Worm (Caenorhabditis elegans): ENCODE data around the gene inx-5.

inx-5 gene

DNA sequence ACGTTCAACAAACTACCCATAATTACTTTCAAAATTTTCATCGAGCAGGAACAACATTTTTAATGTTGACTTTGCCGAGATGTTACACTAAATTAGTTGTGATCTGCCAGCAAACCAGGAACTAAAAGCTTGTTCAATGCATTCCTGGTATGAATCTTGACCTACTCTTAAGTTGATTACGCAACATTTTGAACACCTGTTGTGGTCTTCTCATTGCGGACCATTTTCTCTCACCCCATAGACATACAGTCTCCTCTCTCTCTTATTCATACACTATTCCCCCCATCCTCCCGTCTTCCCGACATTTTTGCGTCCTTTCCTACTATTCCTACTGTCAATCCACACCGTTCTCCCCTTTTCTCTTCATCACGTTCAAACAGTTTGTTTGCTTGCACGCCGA is 28.7 kb downstream of the inx-5 start:
- TF ChIP-seq ces-1 (GFP tag; optimal IDR thresholded peaks at IDR 0.05) (no peak), lin-13 (tag; optimal IDR thresholded peaks at IDR 0.05) (no peak), nhr-28 (tag; optimal IDR thresholded peaks at IDR 0.05) (no peak), zip-8 (tag; optimal IDR thresholded peaks at IDR 0.05) (peak; percentile 92), lin-32 (GFP tag; optimal IDR thresholded peaks at IDR 0.05) (peak; percentile 8), elt-1 (tag; optimal IDR thresholded peaks at IDR 0.05; ENCODE audit: borderline replicate concordance, insufficient read depth) (no peak), blmp-1 (tag; optimal IDR thresholded peaks at IDR 0.05) (no peak), cnd-1 (tag; optimal IDR thresholded peaks at IDR 0.05) (peak; percentile 65), unc-120 (tag; optimal IDR thresholded peaks at IDR 0.05; ENCODE audit: poor library complexity, severe bottlenecking) (no peak), hlh-1 (tag; optimal IDR thresholded peaks at IDR 0.05) (peak; percentile 51)

DNA sequence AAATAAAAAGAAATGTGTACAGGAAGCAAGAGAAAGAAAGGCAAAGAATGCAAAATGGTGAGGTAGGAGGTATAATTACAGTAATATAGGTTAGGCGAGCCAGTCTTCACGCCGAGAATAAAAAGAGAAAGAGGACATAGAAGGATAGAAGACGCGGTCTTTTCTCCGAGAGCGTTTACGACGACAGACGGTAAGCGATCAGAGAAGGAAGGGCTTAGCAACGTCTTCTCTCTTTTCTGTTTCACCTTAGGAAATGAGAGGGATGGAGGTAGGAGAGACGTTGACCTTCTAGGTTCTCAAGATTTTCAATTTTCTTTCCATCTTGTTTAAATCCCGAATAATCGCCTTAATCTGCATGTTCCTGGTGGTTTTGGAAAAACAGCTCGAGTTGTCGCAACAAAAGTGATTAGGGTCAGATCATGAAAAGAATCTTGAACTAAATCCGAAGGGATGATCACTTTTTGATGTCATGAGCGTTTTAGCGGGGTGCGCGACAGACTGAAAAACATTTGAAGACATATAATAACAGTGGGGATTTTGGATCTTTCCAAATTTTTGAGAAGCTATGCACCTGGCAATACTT is 31.1 kb downstream of the inx-5 start, which contains the start of gene cutl-29:
cutl-29 (minus strand) TSS at position 51 of the 583 bp plus-strand sequence.
- TF ChIP-seq unc-62 (GFP tag; optimal IDR thresholded peaks at IDR 0.05) (no peak), blmp-1 (tag; optimal IDR thresholded peaks at IDR 0.05) (no peak), unc-120 (tag; optimal IDR thresholded peaks at IDR 0.05; ENCODE audit: poor library complexity, severe bottlenecking) (no peak), nhr-237 (tag; optimal IDR thresholded peaks at IDR 0.05) (no peak), tbx-8 (GFP tag; optimal IDR thresholded peaks at IDR 0.05) (no peak), nhr-2 (tag; optimal IDR thresholded peaks at IDR 0.05) (no peak), nhr-28 (tag; optimal IDR thresholded peaks at IDR 0.05) (no peak)

ce11 chrX:8268083-8268482 is 34.1 kb downstream of the inx-5 start:
- TF ChIP-seq ham-2 (GFP tag; optimal IDR thresholded peaks at IDR 0.05), result no peak
- no peak for TF ChIP-seq sptf-1 (tag; optimal IDR thresholded peaks at IDR 0.05)
- TF ChIP-seq sem-2 (GFP tag; optimal IDR thresholded peaks at IDR 0.05), result no peak
- no peak for TF ChIP-seq lin-32 (GFP tag; optimal IDR thresholded peaks at IDR 0.05)
- TF ChIP-seq ceh-83 (GFP tag; optimal IDR thresholded peaks at IDR 0.05), result no peak
- TF ChIP-seq tbx-8 (GFP tag; optimal IDR thresholded peaks at IDR 0.05), result no peak
- TF ChIP-seq ztf-11 (tag; optimal IDR thresholded peaks at IDR 0.05), result no peak
- peak; percentile 79 for TF ChIP-seq ces-1 (GFP tag; optimal IDR thresholded peaks at IDR 0.05)

DNA sequence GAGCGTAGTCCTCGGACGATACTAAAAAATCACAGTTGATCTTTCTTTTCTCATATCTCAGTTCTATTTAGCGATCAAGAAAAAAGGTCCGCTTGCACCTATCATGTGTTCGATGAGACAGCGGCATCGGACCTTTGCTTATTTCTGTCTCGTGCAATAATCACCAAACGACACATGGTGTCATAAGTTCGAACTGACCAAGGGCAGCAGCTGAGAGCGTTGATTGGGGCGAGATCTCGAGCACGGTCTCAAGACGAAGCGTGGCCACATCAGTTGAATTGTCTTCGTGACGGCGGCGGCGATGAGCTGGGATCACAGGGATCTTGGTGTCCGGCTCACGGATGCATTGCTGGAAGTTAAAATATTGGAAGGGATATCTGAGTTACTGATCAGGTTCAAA is 39.5 kb downstream of the inx-5 start:
- no peak for TF ChIP-seq sptf-1 (tag; optimal IDR thresholded peaks at IDR 0.05)
- no peak for TF ChIP-seq bed-3 (GFP tag; optimal IDR thresholded peaks at IDR 0.05)
- TF ChIP-seq nhr-76 (tag; optimal IDR thresholded peaks at IDR 0.05), result no peak
- TF ChIP-seq lsy-2 (tag; optimal IDR thresholded peaks at IDR 0.05), result no peak
- TF ChIP-seq hlh-1 (tag; optimal IDR thresholded peaks at IDR 0.05), result peak; percentile 30
- no peak for TF ChIP-seq elt-3 (tag; optimal IDR thresholded peaks at IDR 0.05)
- no peak for TF ChIP-seq ztf-11 (tag; optimal IDR thresholded peaks at IDR 0.05)
- TF ChIP-seq nhr-12 (tag; optimal IDR thresholded peaks at IDR 0.05), result no peak
- no peak for TF ChIP-seq blmp-1 (tag; optimal IDR thresholded peaks at IDR 0.05)

DNA sequence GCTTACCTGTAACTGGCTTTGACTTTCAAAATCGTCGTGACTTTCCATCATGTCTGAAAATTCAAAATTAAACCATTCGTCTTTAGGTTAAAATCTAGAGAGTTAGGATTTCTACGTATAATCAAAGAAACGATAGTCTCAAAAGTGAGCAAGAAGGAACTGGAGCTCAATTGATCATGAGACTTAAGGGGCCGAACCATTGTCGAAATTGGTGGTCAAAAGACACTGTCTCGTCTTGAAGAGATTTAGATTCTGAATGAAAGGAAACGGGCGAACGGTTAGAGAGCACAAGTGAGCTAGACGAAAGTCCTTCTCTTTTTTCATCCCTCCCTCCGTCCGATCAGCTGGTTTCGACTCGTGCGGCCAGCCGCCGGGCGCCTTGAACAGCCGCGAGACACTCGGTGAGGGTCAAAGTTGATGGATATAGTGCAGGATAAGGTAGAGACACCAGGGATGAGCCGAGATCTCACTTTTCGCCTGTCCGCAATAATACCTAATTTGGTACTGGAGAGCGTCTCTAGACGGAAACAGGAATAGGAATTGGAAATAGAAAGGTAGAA is 41.0 kb downstream of the inx-5 start, which contains the start of gene M60.7:
M60.7 (minus strand) TSS at position 51 of the 560 bp plus-strand sequence.
- TF ChIP-seq cnd-1 (tag; optimal IDR thresholded peaks at IDR 0.05) (no peak), lin-13 (tag; optimal IDR thresholded peaks at IDR 0.05) (no peak), zip-8 (tag; optimal IDR thresholded peaks at IDR 0.05) (no peak), M03D4.4 (tag; optimal IDR thresholded peaks at IDR 0.05) (no peak), nhr-76 (tag; optimal IDR thresholded peaks at IDR 0.05) (no peak), ceh-39 (tag; optimal IDR thresholded peaks at IDR 0.05) (no peak), lsy-2 (tag; optimal IDR thresholded peaks at IDR 0.05) (no peak), sptf-1 (tag; optimal IDR thresholded peaks at IDR 0.05) (no peak), nhr-2 (tag; optimal IDR thresholded peaks at IDR 0.05) (no peak), tbx-8 (GFP tag; optimal IDR thresholded peaks at IDR 0.05) (no peak), mab-5 (tag; optimal IDR thresholded peaks at IDR 0.05) (no peak), ces-1 (GFP tag; optimal IDR thresholded peaks at IDR 0.05) (no peak), sem-2 (GFP tag; optimal IDR thresholded peaks at IDR 0.05) (no peak), nhr-28 (tag; optimal IDR thresholded peaks at IDR 0.05) (no peak), unc-62 (GFP tag; optimal IDR thresholded peaks at IDR 0.05) (no peak)

- TF ChIP-seq ces-1 (GFP tag; optimal IDR thresholded peaks at IDR 0.05), result no peak
Observed at ce11 chrX:8257687-8258086, 44.5 kb downstream of the inx-5 start.

Measured in whole organism, mixed stage, embryonic.